Worm (Caenorhabditis elegans) whole organism, midembryonic: Measurements from ENCODE around the gene famk-1.

Experiments
- T22C8.4 ChIP-seq: fragments of 200-800 bp; sonication (Bioruptor generic); IDR thresholded peaks from 2 replicates; pipeline ENCODE4 v1.3.6; 2022; ENCODE audit warnings: missing genetic modification characterization, missing compliant biosample characterization
- cog-1 ChIP-seq: sonication (generic microtip); optimal IDR thresholded peaks from 2 replicates; lab custom pipeline; 2016; ENCODE audit warnings: missing genetic modification characterization, missing compliant biosample characterization
- flt-1 ChIP-seq: fragments of 200-800 bp; sonication (Bioruptor generic); IDR thresholded peaks from 2 replicates; pipeline ENCODE4 v1.3.6; 2022; ENCODE audit warnings: missing genetic modification characterization, missing compliant biosample characterization
- klf-2 ChIP-seq: fragments of 200-800 bp; sonication (Bioruptor generic); conservative IDR thresholded peaks from 2 replicates; pipeline ENCODE4 v1.3.6; 2022; ENCODE audit warnings: missing genetic modification reagents, missing genetic modification characterization, missing compliant biosample characterization
- med-1 ChIP-seq: sonication (generic microtip); optimal IDR thresholded peaks from 2 replicates; lab custom pipeline; 2017; ENCODE audit warnings: missing genetic modification characterization, mild to moderate bottlenecking, missing compliant biosample characterization, antibody characterized with exemption, missing genetic modification reagents; ENCODE audit not compliant: insufficient read depth
- ref-1 ChIP-seq: fragments of 200-800 bp; sonication (Bioruptor generic); conservative IDR thresholded peaks from 2 replicates; pipeline ENCODE4 v1.3.6; 2022; ENCODE audit warnings: missing genetic modification reagents, missing genetic modification characterization, missing compliant biosample characterization
- tab-1 ChIP-seq: fragments of 200-800 bp; sonication (Bioruptor generic); IDR thresholded peaks from 2 replicates; pipeline ENCODE4 v1.3.6; 2022; ENCODE audit warnings: missing genetic modification characterization, missing compliant biosample characterization
- ztf-23 ChIP-seq: fragments of 200-800 bp; sonication (Bioruptor generic); IDR thresholded peaks from 2 replicates; pipeline ENCODE4 v1.3.6; 2022; ENCODE audit warnings: missing genetic modification reagents, missing genetic modification characterization, missing compliant biosample characterization
- ztf-29 ChIP-seq: fragments of 200-800 bp; sonication (Bioruptor generic); IDR thresholded peaks from 2 replicates; pipeline ENCODE4 v1.3.6; 2022; ENCODE audit warnings: missing genetic modification reagents, missing genetic modification characterization, missing compliant biosample characterization

famk-1 gene

ce11 chrX:15230394-15230968, 17.4 kb upstream of the famk-1 start, which contains the start of gene H03A11.2:
Gene H03A11.2, minus strand, starts transcription at chrX:15230645.
- TF ChIP-seq cog-1 (tag; lab: Kevin White, UChicago) (no peak), ztf-23 (GFP tag; lab: Robert Waterston, UW) (no peak), flt-1 (GFP tag; lab: Robert Waterston, UW) (no peak), ztf-29 (GFP tag; lab: Robert Waterston, UW) (no peak)

ce11 chrX:15229174-15229573, 16.1 kb upstream of the famk-1 start:
- TF ChIP-seq tab-1 (GFP tag; lab: Robert Waterston, UW) (no peak), klf-2 (GFP tag; lab: Robert Waterston, UW) (no peak), flt-1 (GFP tag; lab: Robert Waterston, UW) (no peak), med-1 (no peak), ztf-29 (GFP tag; lab: Robert Waterston, UW) (no peak), T22C8.4 (GFP tag; lab: Robert Waterston, UW) (no peak), ztf-23 (GFP tag; lab: Robert Waterston, UW) (no peak), cog-1 (tag; lab: Kevin White, UChicago) (no peak), ref-1 (GFP tag; lab: Robert Waterston, UW) (no peak)

- TF ChIP-seq med-1: no peak
- TF ChIP-seq ref-1 (GFP tag; lab: Robert Waterston, UW): no peak
- TF ChIP-seq ztf-29 (GFP tag; lab: Robert Waterston, UW): no peak
- no peak for TF ChIP-seq T22C8.4 (GFP tag; lab: Robert Waterston, UW)
- no peak for TF ChIP-seq klf-2 (GFP tag; lab: Robert Waterston, UW)
Measured at ce11 chrX:15225180-15225724, 12.2 kb upstream of the famk-1 start.

ce11 chrX:15224128-15224527, 11.1 kb upstream of the famk-1 start:
- TF ChIP-seq klf-2 (GFP tag; lab: Robert Waterston, UW) (no peak), ztf-29 (GFP tag; lab: Robert Waterston, UW) (no peak), cog-1 (tag; lab: Kevin White, UChicago) (no peak)

- no peak for TF ChIP-seq ztf-29 (GFP tag; lab: Robert Waterston, UW)
- no peak for TF ChIP-seq med-1
- TF ChIP-seq tab-1 (GFP tag; lab: Robert Waterston, UW): no peak
- TF ChIP-seq ztf-23 (GFP tag; lab: Robert Waterston, UW): no peak
Measured at ce11 chrX:15222789-15223188, 9.7 kb upstream of the famk-1 start.

- no peak for TF ChIP-seq klf-2 (GFP tag; lab: Robert Waterston, UW)
- TF ChIP-seq ref-1 (GFP tag; lab: Robert Waterston, UW): no peak
- TF ChIP-seq med-1: no peak
- TF ChIP-seq tab-1 (GFP tag; lab: Robert Waterston, UW): no peak
- no peak for TF ChIP-seq cog-1 (tag; lab: Kevin White, UChicago)
- TF ChIP-seq ztf-23 (GFP tag; lab: Robert Waterston, UW): no peak
- no peak for TF ChIP-seq flt-1 (GFP tag; lab: Robert Waterston, UW)
Measured at ce11 chrX:15221865-15222551, 8.9 kb upstream of the famk-1 start.

- no peak for TF ChIP-seq ztf-29 (GFP tag; lab: Robert Waterston, UW)
- no peak for TF ChIP-seq ref-1 (GFP tag; lab: Robert Waterston, UW)
- TF ChIP-seq flt-1 (GFP tag; lab: Robert Waterston, UW): no peak
- no peak for TF ChIP-seq med-1
- TF ChIP-seq cog-1 (tag; lab: Kevin White, UChicago): no peak
- no peak for TF ChIP-seq T22C8.4 (GFP tag; lab: Robert Waterston, UW)
Measured at ce11 chrX:15221107-15221506, 8.0 kb upstream of the famk-1 start.

- no peak for TF ChIP-seq ztf-29 (GFP tag; lab: Robert Waterston, UW)
- TF ChIP-seq ref-1 (GFP tag; lab: Robert Waterston, UW): no peak
- TF ChIP-seq klf-2 (GFP tag; lab: Robert Waterston, UW): no peak
- TF ChIP-seq ztf-23 (GFP tag; lab: Robert Waterston, UW): no peak
- TF ChIP-seq T22C8.4 (GFP tag; lab: Robert Waterston, UW): no peak
- no peak for TF ChIP-seq tab-1 (GFP tag; lab: Robert Waterston, UW)
- TF ChIP-seq flt-1 (GFP tag; lab: Robert Waterston, UW): no peak
- no peak for TF ChIP-seq cog-1 (tag; lab: Kevin White, UChicago)
- TF ChIP-seq med-1: no peak
Measured at ce11 chrX:15215272-15215671, 2.2 kb upstream of the famk-1 start.

ce11 chrX:15200720-15201119, 12.3 kb downstream of the famk-1 start:
- no peak for TF ChIP-seq ztf-29 (GFP tag; lab: Robert Waterston, UW)
- TF ChIP-seq med-1: no peak
- TF ChIP-seq flt-1 (GFP tag; lab: Robert Waterston, UW): peak; percentile 79
- TF ChIP-seq klf-2 (GFP tag; lab: Robert Waterston, UW): no peak
- TF ChIP-seq tab-1 (GFP tag; lab: Robert Waterston, UW): no peak; the same call in none of the 2 replicates
- TF ChIP-seq ref-1 (GFP tag; lab: Robert Waterston, UW): 0 out of 2 replicates have a peak, but pooled peaks have one; percentile 13
- no peak for TF ChIP-seq cog-1 (tag; lab: Kevin White, UChicago)
- TF ChIP-seq T22C8.4 (GFP tag; lab: Robert Waterston, UW): peak; percentile 28; the same call in 1 of the 2 replicates
- 0 out of 2 replicates have a peak, but pooled peaks have one; percentile 49 for TF ChIP-seq ztf-23 (GFP tag; lab: Robert Waterston, UW)
